Fruit fly (Drosophila melanogaster): ENCODE data around the gene CG12645.

CG12645 gene

DNA sequence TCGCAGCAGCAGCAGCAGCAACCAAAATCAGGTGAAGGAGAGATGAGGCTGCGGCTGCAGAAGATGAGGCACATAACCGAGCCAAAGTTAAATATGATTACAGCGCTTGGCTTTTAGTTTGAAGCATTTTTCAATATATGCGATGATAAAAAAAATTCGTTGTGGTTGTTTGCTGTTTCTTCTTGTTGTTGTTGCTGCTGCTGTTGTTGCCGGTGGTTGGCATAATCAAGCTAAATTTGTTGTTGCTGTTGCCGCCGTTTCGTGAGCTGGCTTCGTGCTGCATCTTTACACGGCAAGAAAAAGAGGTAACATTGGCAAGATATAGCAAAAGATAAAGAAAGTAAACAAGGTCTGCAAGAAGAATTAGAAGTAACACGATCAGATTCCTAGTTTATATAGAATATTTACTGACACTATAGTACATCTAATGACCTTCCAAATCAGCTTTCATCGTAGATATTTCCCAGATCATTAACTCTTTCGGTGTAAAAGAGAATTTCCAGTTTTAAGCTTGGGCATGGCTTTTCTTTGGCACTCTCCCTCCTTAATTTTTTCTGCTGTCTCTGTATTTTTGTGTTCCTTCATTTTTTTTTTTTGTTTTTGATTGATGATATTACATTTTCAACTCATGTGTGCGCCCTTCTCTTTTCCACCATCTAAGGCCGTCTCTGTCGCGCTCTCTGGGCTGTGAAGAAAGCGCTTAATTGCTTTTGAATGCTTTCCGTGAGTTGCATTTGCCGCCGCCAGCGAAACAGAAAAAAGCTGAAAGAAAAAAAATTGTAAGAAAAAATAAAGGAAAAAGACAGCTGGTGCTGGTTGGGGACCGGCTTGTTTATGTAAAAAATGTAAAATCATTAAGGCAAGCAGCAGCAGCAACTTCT lies 39.3 kb upstream of the CG12645 start:
- TF ChIP-seq Met (GFP tag; optimal IDR thresholded peaks at IDR 0.05) (peak; percentile 91), CG16779 (tag; optimal IDR thresholded peaks at IDR 0.05) (peak; percentile 55), CG8319 (GFP tag; optimal IDR thresholded peaks at IDR 0.05) (peak; percentile 37), CG34406 (GFP tag; optimal IDR thresholded peaks at IDR 0.05) (peak; percentile 72), CG7368 (GFP tag; optimal IDR thresholded peaks at IDR 0.05) (peak; percentile 57), Hr38 (GFP tag; optimal IDR thresholded peaks at IDR 0.05) (no peak), ss (GFP tag; optimal IDR thresholded peaks at IDR 0.05) (peak; percentile 21 to 30), CG6276 (GFP tag; optimal IDR thresholded peaks at IDR 0.05) (peak; percentile 68), Eip75B (GFP tag; optimal IDR thresholded peaks at IDR 0.05) (peak; percentile 72), CG6792 (GFP tag; optimal IDR thresholded peaks at IDR 0.05) (peak; percentile 83), acj6 (GFP tag; optimal IDR thresholded peaks at IDR 0.05) (peak; percentile 74), Gug (GFP tag; IDR thresholded peaks at IDR 0.05) (peak; percentile 19; the same call in 1 of the 2 replicates), Sox102F (GFP tag; optimal IDR thresholded peaks at IDR 0.05) (peak; percentile 85), CG9139 (GFP tag; optimal IDR thresholded peaks at IDR 0.05) (no peak), CG1621 (tag; optimal IDR thresholded peaks at IDR 0.05) (peak; percentile 25), OdsH (GFP tag; optimal IDR thresholded peaks at IDR 0.05) (peak; percentile 78), CG31627 (GFP tag; optimal IDR thresholded peaks at IDR 0.05) (peak; percentile 85), CG8119 (GFP tag; IDR thresholded peaks at IDR 0.05) (peak; percentile 78), fkh (GFP tag; optimal IDR thresholded peaks at IDR 0.05) (no peak), Eip93F (GFP tag; optimal IDR thresholded peaks at IDR 0.05) (peak; percentile 69), Eip78C (GFP tag) (peak; percentile 96), CG11762 (GFP tag; optimal IDR thresholded peaks at IDR 0.05; ENCODE audit: insufficient read depth) (peak; percentile 66), eg (GFP tag; IDR thresholded peaks at IDR 0.05) (peak; percentile 71), CG10631 (GFP tag; optimal IDR thresholded peaks at IDR 0.05) (peak; percentile 81), Sox14 (GFP tag; optimal IDR thresholded peaks at IDR 0.05) (peak; percentile 82), Lpt (GFP tag; optimal IDR thresholded peaks at IDR 0.05) (peak; percentile 69), esn (GFP tag; optimal IDR thresholded peaks at IDR 0.05) (peak; percentile 90), lz (GFP tag; optimal IDR thresholded peaks at IDR 0.05) (peak; percentile 89), spab (GFP tag; optimal IDR thresholded peaks at IDR 0.05) (peak; percentile 22), dac (GFP tag; optimal IDR thresholded peaks at IDR 0.05) (peak; percentile 54), svp (GFP tag) (peak; percentile 95), Ets21C (GFP tag; optimal IDR thresholded peaks at IDR 0.05) (peak; percentile 83), CG6854 (GFP tag; optimal IDR thresholded peaks at IDR 0.05) (peak; percentile 44), vri (GFP tag; optimal IDR thresholded peaks at IDR 0.05) (peak; percentile 70), CG6808 (GFP tag; optimal IDR thresholded peaks at IDR 0.05) (peak; percentile 26), pdm3 (GFP tag; optimal IDR thresholded peaks at IDR 0.05) (peak; percentile 77), achi (GFP tag; optimal IDR thresholded peaks at IDR 0.05) (peak; percentile 76), CG15336 (GFP tag; IDR thresholded peaks at IDR 0.05) (peak; percentile 73), Ets96B (tag; optimal IDR thresholded peaks at IDR 0.05) (peak; percentile 45), salr (GFP tag; optimal IDR thresholded peaks at IDR 0.05) (peak; percentile 30 to 62), CG10669 (GFP tag; optimal IDR thresholded peaks at IDR 0.05) (peak; percentile 55), fd85E (GFP tag; optimal IDR thresholded peaks at IDR 0.05) (no peak), CG32006 (GFP tag; optimal IDR thresholded peaks at IDR 0.05) (peak; percentile 86), CG6163 (GFP tag; IDR thresholded peaks at IDR 0.05) (peak; percentile 75), Sox15 (GFP tag; optimal IDR thresholded peaks at IDR 0.05) (peak; percentile 56), dsx (GFP tag; optimal IDR thresholded peaks at IDR 0.05; ENCODE audit: poor library complexity, severe bottlenecking) (no peak), Hr39 (GFP tag; optimal IDR thresholded peaks at IDR 0.05) (peak; percentile 86), CG3919 (GFP tag; optimal IDR thresholded peaks at IDR 0.05) (peak; percentile 79), CG8632 (GFP tag; optimal IDR thresholded peaks at IDR 0.05) (peak; percentile 70), CG11294 (GFP tag; IDR thresholded peaks at IDR 0.05) (0 out of 2 replicates have a peak, but pooled peaks have one; percentile 33)
